Worm (Caenorhabditis elegans): ENCODE results near the gene K01A6.5.

K01A6.5 gene

DNA sequence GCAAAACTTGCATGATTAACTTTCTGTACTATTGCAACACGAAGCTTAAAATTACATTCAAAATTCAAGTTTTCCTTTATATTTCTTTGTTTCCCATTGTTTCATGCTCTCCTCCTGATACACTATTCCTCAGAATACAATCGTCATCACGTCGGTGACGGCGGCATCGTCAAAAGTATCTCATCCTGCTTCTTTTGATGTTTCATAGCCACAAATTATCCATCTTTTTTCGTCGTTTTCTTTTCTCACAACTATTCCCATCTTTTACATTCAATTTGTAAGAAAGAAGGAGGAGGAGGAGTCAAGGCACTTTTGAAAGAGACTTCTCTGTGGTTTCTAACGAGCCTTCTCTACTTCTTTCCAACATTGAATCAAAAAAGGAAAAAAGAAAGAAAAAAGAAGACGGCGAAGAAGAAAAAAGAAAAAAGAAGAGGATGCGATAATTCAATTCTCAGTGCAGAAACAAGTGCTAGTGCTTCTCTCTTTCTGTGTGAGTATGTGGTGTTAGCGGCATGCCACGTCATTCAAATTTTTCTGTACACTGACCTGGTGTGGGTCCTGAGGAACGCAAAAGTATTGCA lies 46.0 kb downstream of the K01A6.5 start:
- peak; percentile 93 for TF ChIP-seq unc-42 (tag; optimal IDR thresholded peaks at IDR 0.05)
- no peak for TF ChIP-seq ceh-30 (tag; optimal IDR thresholded peaks at IDR 0.05)

DNA sequence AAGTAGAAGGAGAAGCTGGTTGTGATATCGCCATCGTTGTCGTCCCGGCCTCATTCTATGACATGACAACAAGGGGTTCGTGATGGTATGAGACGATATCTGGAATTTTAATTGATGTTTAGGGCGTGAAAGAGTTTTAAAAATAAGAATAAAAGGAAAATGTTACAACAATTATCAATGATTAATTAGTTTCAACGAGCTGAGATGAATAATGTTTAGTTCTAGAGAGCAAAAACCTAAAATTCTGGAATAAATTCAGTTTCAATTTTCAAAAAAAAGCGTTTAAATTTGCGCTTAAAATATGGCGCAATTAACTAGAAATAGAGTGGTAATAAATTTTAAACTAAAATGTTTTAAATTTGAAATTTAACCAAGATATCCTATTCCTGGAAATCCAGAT lies 50.0 kb downstream of the K01A6.5 start, which contains the start of gene H01G02.3:
H01G02.3 (minus strand) TSS at position 101 of the 400 bp plus-strand sequence.
- TF ChIP-seq ceh-48 (tag; optimal IDR thresholded peaks at IDR 0.05): no peak
- TF ChIP-seq sox-2 (GFP tag; IDR thresholded peaks at IDR 0.05): no peak
- no peak for TF ChIP-seq tbx-2 (tag; optimal IDR thresholded peaks at IDR 0.05)
- no peak for TF ChIP-seq gmeb-2 (tag; optimal IDR thresholded peaks at IDR 0.05)
- TF ChIP-seq ceh-9 (tag; optimal IDR thresholded peaks at IDR 0.05): no peak
- TF ChIP-seq T23F11.4 (GFP tag; optimal IDR thresholded peaks at IDR 0.05): no peak
- no peak for TF ChIP-seq ceh-24 (tag; optimal IDR thresholded peaks at IDR 0.05)
- no peak for TF ChIP-seq K09A11.1 (tag; optimal IDR thresholded peaks at IDR 0.05; ENCODE audit: insufficient read depth)
- TF ChIP-seq dve-1 (tag; optimal IDR thresholded peaks at IDR 0.05): no peak
- TF ChIP-seq ceh-14 (tag; optimal IDR thresholded peaks at IDR 0.05): no peak
- no peak for TF ChIP-seq unc-42 (tag; optimal IDR thresholded peaks at IDR 0.05)
- no peak for TF ChIP-seq nhr-232 (tag; optimal IDR thresholded peaks at IDR 0.05)
- TF ChIP-seq ttx-3 (tag; optimal IDR thresholded peaks at IDR 0.05): no peak
- TF ChIP-seq pat-9 (tag; optimal IDR thresholded peaks at IDR 0.05): no peak

DNA sequence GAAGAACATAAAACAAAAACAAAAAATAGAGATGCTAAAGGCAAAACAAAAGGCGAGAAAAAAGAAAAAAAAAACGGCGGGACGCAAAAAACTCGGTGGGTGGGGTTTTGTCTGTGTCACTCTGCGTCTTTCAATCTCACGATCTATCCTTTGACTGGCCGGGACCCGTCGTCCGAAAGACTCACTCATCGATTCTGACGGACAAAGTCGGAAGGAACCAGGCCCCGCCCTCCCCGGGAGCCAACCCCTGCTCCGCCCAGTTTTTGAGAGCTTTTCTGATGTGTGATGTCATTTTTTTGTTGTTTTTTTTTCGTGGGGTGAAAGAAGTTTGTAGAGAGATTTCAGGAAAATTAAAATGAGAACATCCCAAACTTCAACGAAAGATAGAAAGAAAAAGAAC lies 50.7 kb downstream of the K01A6.5 start:
- TF ChIP-seq fkh-10 (GFP tag; optimal IDR thresholded peaks at IDR 0.05) (no peak), pros-1 (tag; optimal IDR thresholded peaks at IDR 0.05) (no peak), che-1 (tag; optimal IDR thresholded peaks at IDR 0.05) (no peak), fkh-6 (tag; optimal IDR thresholded peaks at IDR 0.05) (no peak), nhr-11 (tag; optimal IDR thresholded peaks at IDR 0.05) (no peak)

All from whole organism, late embryonic.